Fruit fly (Drosophila melanogaster) whole organism, embryonic: Measurements from ENCODE around the gene Sec23.

Experiments
- BEAF-32 ChIP-seq: fragments of 200-800 bp; sonication (Bioruptor generic); optimal IDR thresholded peaks from 3 replicates; lab custom pipeline; 2017; ENCODE audit warnings: missing biosample characterization, missing genetic modification characterization, mild to moderate bottlenecking, moderate library complexity, missing genetic modification reagents
- Bgb ChIP-seq: fragments of 200-800 bp; sonication (Bioruptor generic); IDR thresholded peaks from 2 replicates; pipeline ENCODE4 v1.3.6; 2022; ENCODE audit warnings: missing biosample characterization, missing genetic modification characterization; ENCODE audit not compliant: partially characterized antibody
- CG1024 ChIP-seq: fragments of 200-800 bp; sonication (Bioruptor generic); IDR thresholded peaks from 2 replicates; pipeline ENCODE4 v1.3.6; 2022; ENCODE audit warnings: missing biosample characterization, missing genetic modification characterization
- CG12942 ChIP-seq: fragments of 200-800 bp; sonication (Bioruptor generic); optimal IDR thresholded peaks from 3 replicates; lab custom pipeline; 2016; ENCODE audit warnings: missing biosample characterization, missing genetic modification characterization
- CG13287 ChIP-seq: fragments of 200-800 bp; sonication (Bioruptor generic); IDR thresholded peaks from 2 replicates; pipeline ENCODE4 v1.3.6; 2022; ENCODE audit warnings: missing biosample characterization, missing genetic modification characterization; ENCODE audit not compliant: partially characterized antibody
- CG15514 ChIP-seq: fragments of 200-800 bp; sonication (Bioruptor generic); optimal IDR thresholded peaks from 3 replicates; lab custom pipeline; 2017; ENCODE audit warnings: missing biosample characterization, missing genetic modification characterization, mild to moderate bottlenecking, moderate library complexity, missing genetic modification reagents
- CG16813 ChIP-seq: fragments of 200-800 bp; sonication (Bioruptor generic); IDR thresholded peaks from 3 replicates; pipeline ENCODE4 v1.3.6; 2022; ENCODE audit warnings: missing biosample characterization, missing genetic modification characterization; ENCODE audit not compliant: partially characterized antibody
- CG16815 ChIP-seq: fragments of 200-800 bp; sonication (Bioruptor generic); optimal IDR thresholded peaks from 3 replicates; lab custom pipeline; 2017; ENCODE audit warnings: missing biosample characterization, mild to moderate bottlenecking, missing genetic modification characterization
- CG17186 ChIP-seq: fragments of 200-800 bp; sonication (Bioruptor generic); optimal IDR thresholded peaks from 3 replicates; lab custom pipeline; 2017; ENCODE audit warnings: missing biosample characterization, missing genetic modification reagents, missing genetic modification characterization
- CG2116 ChIP-seq: fragments of 200-800 bp; sonication (Bioruptor generic); optimal IDR thresholded peaks from 3 replicates; lab custom pipeline; 2018; ENCODE audit warnings: missing biosample characterization, mild to moderate bottlenecking, missing genetic modification characterization
- CG34376 ChIP-seq: fragments of 200-800 bp; sonication (Bioruptor generic); optimal IDR thresholded peaks from 2 replicates; lab custom pipeline; 2018; ENCODE audit warnings: missing biosample characterization, mild to moderate bottlenecking, missing genetic modification characterization
- CG3995 ChIP-seq: fragments of 200-800 bp; sonication (Bioruptor generic); optimal IDR thresholded peaks from 3 replicates; lab custom pipeline; 2016; ENCODE audit warnings: missing biosample characterization, missing genetic modification characterization
- CG4360 ChIP-seq: fragments of 200-800 bp; sonication (Bioruptor generic); IDR thresholded peaks from 2 replicates; pipeline ENCODE4 v1.3.6; 2022; ENCODE audit warnings: missing biosample characterization, missing genetic modification characterization
- CG4707 ChIP-seq: fragments of 200-800 bp; sonication (Bioruptor generic); optimal IDR thresholded peaks from 2 replicates; lab custom pipeline; 2018; ENCODE audit warnings: missing biosample characterization, mild to moderate bottlenecking, missing genetic modification characterization, moderate library complexity
- CG6765 ChIP-seq: fragments of 200-800 bp; sonication (Bioruptor generic); optimal IDR thresholded peaks from 3 replicates; lab custom pipeline; 2017; ENCODE audit warnings: missing biosample characterization, mild to moderate bottlenecking, missing genetic modification characterization
- CG7271 ChIP-seq: fragments of 200-800 bp; sonication (Bioruptor generic); optimal IDR thresholded peaks from 2 replicates; lab custom pipeline; 2018; ENCODE audit warnings: missing biosample characterization, mild to moderate bottlenecking, missing genetic modification characterization, moderate library complexity
- CG7372 ChIP-seq: fragments of 200-800 bp; sonication (Bioruptor generic); IDR thresholded peaks from 2 replicates; pipeline ENCODE4 v1.3.6; 2022; ENCODE audit warnings: missing biosample characterization, missing genetic modification characterization
- CG7745 ChIP-seq: fragments of 200-800 bp; sonication (Bioruptor generic); optimal IDR thresholded peaks from 2 replicates; lab custom pipeline; 2018; ENCODE audit warnings: missing biosample characterization, mild to moderate bottlenecking, missing genetic modification characterization, moderate library complexity
- Dll ChIP-seq: fragments of 200-800 bp; sonication (Bioruptor generic); IDR thresholded peaks from 4 replicates; pipeline ENCODE4 v1.3.6; 2022; ENCODE audit warnings: missing biosample characterization, missing genetic modification characterization; ENCODE audit not compliant: partially characterized antibody
- Dp ChIP-seq: fragments of 200-800 bp; sonication (Bioruptor generic); optimal IDR thresholded peaks from 2 replicates; lab custom pipeline; 2018; ENCODE audit warnings: missing biosample characterization, mild to moderate bottlenecking, missing genetic modification characterization, moderate library complexity
- Dref ChIP-seq: fragments of 200-800 bp; sonication (Bioruptor generic); IDR thresholded peaks from 2 replicates; pipeline ENCODE4 v1.3.6; 2022; ENCODE audit warnings: missing biosample characterization, missing genetic modification characterization
- ERR ChIP-seq: fragments of 200-800 bp; sonication (Bioruptor generic); optimal IDR thresholded peaks from 2 replicates; lab custom pipeline; 2016; ENCODE audit warnings: missing biosample characterization, missing genetic modification characterization
- Hr3 ChIP-seq: fragments of 200-800 bp; sonication (Bioruptor generic); optimal IDR thresholded peaks from 3 replicates; lab custom pipeline; 2016; ENCODE audit warnings: missing biosample characterization, missing genetic modification characterization
- Kr ChIP-seq: fragments of 200-800 bp; sonication (Bioruptor generic); optimal IDR thresholded peaks from 2 replicates; lab custom pipeline; 2017; ENCODE audit warnings: missing biosample characterization, mild to moderate bottlenecking, missing genetic modification characterization
- MBD-R2 ChIP-seq: fragments of 200-800 bp; sonication (Bioruptor generic); IDR thresholded peaks from 2 replicates; pipeline ENCODE4 v1.3.6; 2022; ENCODE audit warnings: missing biosample characterization, missing genetic modification characterization
- MESR4 ChIP-seq: fragments of 200-800 bp; sonication (Bioruptor generic); optimal IDR thresholded peaks from 2 replicates; lab custom pipeline; 2018; ENCODE audit warnings: missing biosample characterization, mild to moderate bottlenecking, missing genetic modification characterization, moderate library complexity
- Max ChIP-seq: fragments of 200-800 bp; sonication (Bioruptor generic); optimal IDR thresholded peaks from 2 replicates; lab custom pipeline; 2016; ENCODE audit warnings: missing biosample characterization, mild to moderate bottlenecking, missing genetic modification characterization
- Myb ChIP-seq: fragments of 200-800 bp; sonication (Bioruptor generic); optimal IDR thresholded peaks from 2 replicates; lab custom pipeline; 2016; ENCODE audit warnings: missing biosample characterization, missing genetic modification characterization
- NC2α ChIP-seq: fragments of 200-800 bp; sonication (Bioruptor generic); optimal IDR thresholded peaks from 2 replicates; lab custom pipeline; 2016; ENCODE audit warnings: missing biosample characterization, missing genetic modification characterization
- PHDP ChIP-seq: fragments of 200-800 bp; sonication (Bioruptor generic); optimal IDR thresholded peaks from 3 replicates; lab custom pipeline; 2018; ENCODE audit warnings: missing biosample characterization, mild to moderate bottlenecking, missing genetic modification characterization, moderate library complexity
- Scr ChIP-seq: fragments of 200-800 bp; sonication (Bioruptor generic); IDR thresholded peaks from 2 replicates; pipeline ENCODE4 v1.3.6; 2022; ENCODE audit warnings: missing biosample characterization, missing genetic modification characterization; ENCODE audit not compliant: partially characterized antibody
- Six4 ChIP-seq: fragments of 200-800 bp; sonication (Bioruptor generic); optimal IDR thresholded peaks from 2 replicates; lab custom pipeline; 2016; ENCODE audit warnings: missing biosample characterization, missing genetic modification characterization
- Sry-δ ChIP-seq: fragments of 200-800 bp; sonication (Bioruptor generic); optimal IDR thresholded peaks from 2 replicates; lab custom pipeline; 2016; ENCODE audit warnings: missing biosample characterization, missing genetic modification characterization
- TFAM ChIP-seq: fragments of 200-800 bp; sonication (Bioruptor generic); optimal IDR thresholded peaks from 2 replicates; lab custom pipeline; 2017; ENCODE audit warnings: missing biosample characterization, missing genetic modification characterization, inconsistent platforms
- ap ChIP-seq: fragments of 200-800 bp; sonication (Bioruptor generic); IDR thresholded peaks from 2 replicates; pipeline ENCODE4 v1.3.6; 2022; ENCODE audit warnings: missing biosample characterization, missing genetic modification characterization
- esg ChIP-seq: fragments of 200-800 bp; sonication (Bioruptor generic); conservative IDR thresholded peaks from 2 replicates; pipeline ENCODE4 v1.3.6; 2022; ENCODE audit warnings: missing biosample characterization, missing genetic modification characterization
- fru ChIP-seq: fragments of >200 bp; optimal IDR thresholded peaks from 2 replicates; lab custom pipeline; 2017
- ftz-f1 ChIP-seq: fragments of 200-800 bp; sonication (Bioruptor generic); optimal IDR thresholded peaks from 2 replicates; lab custom pipeline; 2016; ENCODE audit warnings: missing biosample characterization, missing genetic modification characterization
- inv ChIP-seq: fragments of 200-800 bp; sonication (Bioruptor generic); IDR thresholded peaks from 2 replicates; pipeline ENCODE4 v1.3.6; 2022; ENCODE audit warnings: missing biosample characterization, missing genetic modification characterization; ENCODE audit not compliant: partially characterized antibody
- mirr ChIP-seq: fragments of 200-800 bp; sonication (Bioruptor generic); optimal IDR thresholded peaks from 3 replicates; lab custom pipeline; 2018; ENCODE audit warnings: missing biosample characterization, mild to moderate bottlenecking, missing genetic modification characterization
- pfk ChIP-seq: fragments of 200-800 bp; sonication (Bioruptor generic); optimal IDR thresholded peaks from 2 replicates; lab custom pipeline; 2018; ENCODE audit warnings: missing biosample characterization, mild to moderate bottlenecking, missing genetic modification characterization, moderate library complexity
- pzg ChIP-seq: fragments of 200-800 bp; sonication (Bioruptor generic); optimal IDR thresholded peaks from 3 replicates; lab custom pipeline; 2018; ENCODE audit warnings: missing biosample characterization, mild to moderate bottlenecking, missing genetic modification characterization, moderate library complexity
- schlank ChIP-seq: fragments of 200-800 bp; sonication (Bioruptor generic); optimal IDR thresholded peaks from 2 replicates; lab custom pipeline; 2018; ENCODE audit warnings: missing biosample characterization, mild to moderate bottlenecking, missing genetic modification characterization
- sug ChIP-seq: fragments of 200-800 bp; optimal IDR thresholded peaks from 2 replicates; lab custom pipeline; 2019; ENCODE audit warnings: missing biosample characterization, mild to moderate bottlenecking, missing genetic modification characterization, moderate library complexity
- tll ChIP-seq, 2 experiments: fragments of 200-800 bp in 1 of 2; fragments of >200 bp in 1 of 2; sonication (Bioruptor generic) in 1 of 2; optimal IDR thresholded peaks; 2 replicates each; lab custom pipeline; 2017 to 2019; ENCODE audit warnings: missing biosample characterization in 2 of 2, missing genetic modification characterization in 2 of 2, mild to moderate bottlenecking in 1 of 2, moderate library complexity in 1 of 2
- unc-4 ChIP-seq: fragments of 200-800 bp; sonication (Bioruptor generic); IDR thresholded peaks from 2 replicates; pipeline ENCODE4 v1.3.6; 2022; ENCODE audit warnings: missing biosample characterization, missing genetic modification characterization; ENCODE audit not compliant: partially characterized antibody

Gene Sec23

DNA sequence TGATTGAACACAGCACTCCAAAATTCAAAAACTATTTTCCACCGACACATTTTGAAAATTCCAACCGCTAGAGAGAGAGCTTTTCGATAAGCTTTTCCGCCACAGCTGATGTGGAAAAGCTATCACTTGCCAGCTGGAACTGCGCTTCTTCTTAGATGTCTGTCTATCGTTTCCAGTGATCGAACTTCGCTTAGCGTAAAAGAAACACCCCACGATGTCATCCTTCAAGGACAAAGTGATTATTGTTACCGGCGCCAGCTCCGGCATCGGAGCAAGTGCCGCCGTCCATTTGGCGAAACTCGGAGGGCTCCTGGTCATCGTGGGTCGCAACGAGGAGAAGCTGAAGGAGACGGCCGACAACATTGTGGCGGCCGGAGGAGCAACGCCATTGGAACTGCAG lies 16.7 kb upstream of the Sec23 start, which contains the start of gene CG31549 (continued):
- 0 out of 2 replicates have a peak, but pooled peaks have one; percentile 36 for TF ChIP-seq unc-4 (GFP tag; lab: Robert Waterston, UW)
- no peak for TF ChIP-seq fru (lab: Kevin White, UChicago)
- peak; percentile 49 for TF ChIP-seq Dref
- TF ChIP-seq TFAM (GFP tag; lab: Kevin White, UChicago), result no peak
- TF ChIP-seq CG15514 (GFP tag; lab: Kevin White, UChicago), result peak; percentile 32
- no peak for TF ChIP-seq CG12942 (GFP tag; lab: Kevin White, UChicago)
- no peak for TF ChIP-seq pfk (GFP tag; lab: Kevin White, UChicago)
- no peak for TF ChIP-seq NC2α (GFP tag; lab: Kevin White, UChicago)
- peak; percentile 58 for TF ChIP-seq Dp (GFP tag; lab: Kevin White, UChicago)
- TF ChIP-seq Bgb (GFP tag; lab: Robert Waterston, UW), result no peak; the same call in 1 of the 2 replicates
- TF ChIP-seq Hr3 (GFP tag; lab: Kevin White, UChicago), result no peak
- peak; percentile 43; the same call in 2 of the 4 replicates for TF ChIP-seq Dll
- TF ChIP-seq CG13287, result peak; percentile 28; the same call in 1 of the 2 replicates
- TF ChIP-seq, all 482 proteins: peak for 19

DNA sequence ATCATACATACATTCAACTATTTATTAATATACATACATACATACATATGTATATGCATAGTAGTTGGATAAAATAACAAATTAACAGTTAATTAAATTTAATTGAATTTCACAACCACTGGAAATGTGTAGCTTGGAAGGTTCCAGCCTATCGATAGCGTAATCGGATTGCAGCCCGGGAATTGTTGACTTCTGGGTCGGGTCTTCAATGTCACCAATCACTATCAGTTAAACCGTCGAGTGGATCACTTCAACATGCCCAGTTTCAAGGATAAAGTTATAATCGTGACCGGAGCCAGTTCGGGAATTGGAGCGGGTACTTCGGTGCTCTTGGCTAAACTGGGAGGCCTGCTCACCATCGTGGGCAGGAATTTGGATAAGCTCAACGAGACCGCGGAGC lies 15.4 kb upstream of the Sec23 start, which contains the start of gene CG12171:
TSS of gene CG12171 (plus strand) at position 191 of the 400 bp plus-strand sequence.
- TF ChIP-seq Sry-δ (GFP tag; lab: Kevin White, UChicago), result peak; percentile 24
- TF ChIP-seq CG17186 (GFP tag; lab: Kevin White, UChicago), result no peak
- no peak for TF ChIP-seq CG6765 (GFP tag; lab: Kevin White, UChicago)
- TF ChIP-seq schlank (tag; lab: Kevin White, UChicago), result no peak
- TF ChIP-seq ftz-f1 (GFP tag; lab: Kevin White, UChicago), result peak; percentile 83
- peak; percentile 14; the same call in 1 of the 2 replicates for TF ChIP-seq CG13287
- TF ChIP-seq CG7271 (tag; lab: Kevin White, UChicago), result no peak
- no peak for TF ChIP-seq Kr (GFP tag; lab: Kevin White, UChicago)
- TF ChIP-seq Max (GFP tag; lab: Kevin White, UChicago), result no peak
- TF ChIP-seq CG34376 (GFP tag; lab: Kevin White, UChicago), result peak; percentile 57
- no peak for TF ChIP-seq Six4 (GFP tag; lab: Kevin White, UChicago)
- TF ChIP-seq CG4360 (GFP tag; lab: Robert Waterston, UW), result no peak
- peak; percentile 43 for TF ChIP-seq Scr (GFP tag; lab: Robert Waterston, UW)
- peak; percentile 52 for TF ChIP-seq BEAF-32 (GFP tag; lab: Kevin White, UChicago)
- no peak for TF ChIP-seq CG7372 (GFP tag; lab: Robert Waterston, UW)
- peak; percentile 40 for TF ChIP-seq ERR
- TF ChIP-seq inv (GFP tag; lab: Robert Waterston, UW), result 0 out of 2 replicates have a peak, but pooled peaks have one; percentile 18
- peak; percentile 54 for TF ChIP-seq MESR4
- TF ChIP-seq CG3995, result peak; percentile 45
- peak; percentile 42; the same call in 1 of the 2 replicates for TF ChIP-seq Bgb (GFP tag; lab: Robert Waterston, UW)
- peak in 1 of 2 experiments; percentile 23 for TF ChIP-seq tll (GFP tag; optimal IDR thresholded peaks at IDR 0.05; lab: Kevin White, UChicago)
- peak; percentile 52; the same call in 1 of the 2 replicates for TF ChIP-seq MBD-R2 (GFP tag; lab: Robert Waterston, UW)
- peak; percentile 39; the same call in 1 of the 3 replicates for TF ChIP-seq CG16813
- TF ChIP-seq CG4707 (GFP tag; lab: Kevin White, UChicago), result no peak
- TF ChIP-seq CG1024 (GFP tag; lab: Robert Waterston, UW), result no peak
- no peak for TF ChIP-seq Myb (GFP tag; lab: Kevin White, UChicago)
- no peak for TF ChIP-seq esg (GFP tag; lab: Robert Waterston, UW)
- TF ChIP-seq CG2116 (GFP tag; lab: Kevin White, UChicago), result peak; percentile 96
- TF ChIP-seq Hr3 (GFP tag; lab: Kevin White, UChicago), result no peak
- no peak for TF ChIP-seq CG16815 (GFP tag; lab: Kevin White, UChicago)
- TF ChIP-seq CG7745 (tag; lab: Kevin White, UChicago), result no peak
- TF ChIP-seq pzg, result peak; percentile 31
- TF ChIP-seq CG15514 (GFP tag; lab: Kevin White, UChicago), result peak; percentile 76
- TF ChIP-seq Dll, result peak; percentile 36; the same call in 1 of the 4 replicates
- no peak for TF ChIP-seq PHDP (tag; lab: Kevin White, UChicago)
- peak; percentile 60 for TF ChIP-seq Dref
- TF ChIP-seq sug, result peak; percentile 16
- TF ChIP-seq mirr (GFP tag; lab: Kevin White, UChicago), result peak; percentile 65
- TF ChIP-seq ap (GFP tag; lab: Robert Waterston, UW), result no peak
